Fruit fly (Drosophila melanogaster): ENCODE results near the gene Pex23.

Pex23 gene

DNA sequence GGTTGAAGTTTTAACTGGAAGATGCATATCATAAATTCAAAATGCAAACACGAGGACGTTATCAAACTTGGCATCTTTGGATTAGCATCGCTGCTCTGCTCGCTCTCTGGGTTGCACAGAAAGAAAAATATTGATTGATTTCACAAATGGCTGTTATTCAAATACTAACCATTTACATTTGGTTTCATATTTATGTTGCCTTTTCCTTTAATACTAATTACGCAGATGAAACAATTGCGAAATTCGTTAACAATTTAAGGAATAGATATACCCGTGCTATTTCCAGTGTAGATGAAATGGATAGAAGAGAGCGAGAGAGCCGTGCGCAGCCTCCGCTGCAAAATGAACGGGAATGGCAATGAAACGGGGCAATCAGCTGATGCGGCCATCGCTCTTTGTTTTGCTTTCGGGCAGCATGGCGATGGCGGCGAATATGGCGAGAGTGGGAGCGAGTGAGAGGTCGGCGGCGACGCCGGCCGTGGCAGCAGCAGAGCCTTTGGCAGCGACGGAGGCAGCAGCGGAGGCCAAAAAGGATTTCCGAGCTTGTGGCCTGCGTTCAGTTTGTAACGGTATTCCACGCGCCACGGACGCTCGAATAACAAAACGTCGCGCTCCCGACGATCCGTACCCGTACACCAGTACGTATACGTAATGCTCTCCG, 54.3 kb downstream of the Pex23 start, which contains the start of gene rdgC (continued):
- TF ChIP-seq CG1647 (GFP tag; optimal IDR thresholded peaks at IDR 0.05) (peak; percentile 96), usp (GFP tag; optimal IDR thresholded peaks at IDR 0.05) (no peak), CG31388 (GFP tag; optimal IDR thresholded peaks at IDR 0.05) (peak; percentile 91), Hr51 (GFP tag; optimal IDR thresholded peaks at IDR 0.05) (peak; percentile 91 to 97), ind (GFP tag; optimal IDR thresholded peaks at IDR 0.05) (peak; percentile 97), rib (GFP tag; IDR thresholded peaks at IDR 0.05) (peak; percentile 90), CG11560 (tag; IDR thresholded peaks at IDR 0.05) (peak; percentile 83), CG30020 (tag; optimal IDR thresholded peaks at IDR 0.05) (peak; percentile 54), Spps (tag; optimal IDR thresholded peaks at IDR 0.05) (peak; percentile 40), eve (GFP tag; optimal IDR thresholded peaks at IDR 0.05) (no peak), lov (optimal IDR thresholded peaks at IDR 0.05) (no peak), lov (GFP tag; IDR thresholded peaks at IDR 0.05) (peak; percentile 91), repo (GFP tag; optimal IDR thresholded peaks at IDR 0.05) (peak; percentile 95), CG17912 (GFP tag; optimal IDR thresholded peaks at IDR 0.05) (peak; percentile 83), pzg (GFP tag; optimal IDR thresholded peaks at IDR 0.05) (peak; percentile 17), croc (GFP tag; conservative IDR thresholded peaks at IDR 0.05) (peak; percentile 87), exex (tag; optimal IDR thresholded peaks at IDR 0.05) (peak; percentile 86), cas (GFP tag; IDR thresholded peaks at IDR 0.05) (peak; percentile 87), inv (GFP tag; IDR thresholded peaks at IDR 0.05; ENCODE audit: partially characterized antibody) (no peak), ro (GFP tag; IDR thresholded peaks at IDR 0.05) (peak; percentile 82), CG15601 (tag; optimal IDR thresholded peaks at IDR 0.05) (peak; percentile 85), CG10366 (GFP tag; IDR thresholded peaks at IDR 0.05) (peak; percentile 96), Adf1 (GFP tag; IDR thresholded peaks at IDR 0.05) (peak; percentile 99), B-H2 (GFP tag; optimal IDR thresholded peaks at IDR 0.05) (peak; percentile 66), HLH54F (GFP tag; optimal IDR thresholded peaks at IDR 0.05) (peak; percentile 94), CG7556 (GFP tag; optimal IDR thresholded peaks at IDR 0.05) (peak; percentile 95), CG4730 (GFP tag; IDR thresholded peaks at IDR 0.05) (peak; percentile 96), gfzf (GFP tag; optimal IDR thresholded peaks at IDR 0.05) (peak; percentile 9), Ssrp (tag; optimal IDR thresholded peaks at IDR 0.05) (peak; percentile 91), CG18599 (GFP tag; optimal IDR thresholded peaks at IDR 0.05) (peak; percentile 98), Gug (GFP tag; IDR thresholded peaks at IDR 0.05) (peak; percentile 91), CTCF (GFP tag; optimal IDR thresholded peaks at IDR 0.05) (peak; percentile 62), CG4854 (GFP tag; optimal IDR thresholded peaks at IDR 0.05) (peak; percentile 94), BtbVII (GFP tag; optimal IDR thresholded peaks at IDR 0.05) (peak; percentile 96), ewg (GFP tag; optimal IDR thresholded peaks at IDR 0.05) (peak; percentile 96), luna (GFP tag; optimal IDR thresholded peaks at IDR 0.05) (peak; percentile 86), h (optimal IDR thresholded peaks at IDR 0.05) (no peak), CG16779 (GFP tag; IDR thresholded peaks at IDR 0.05) (peak; percentile 89), Lhr (GFP tag; optimal IDR thresholded peaks at IDR 0.05) (peak; percentile 70), slbo (GFP tag; IDR thresholded peaks at IDR 0.05) (peak; percentile 97), NFAT (GFP tag; IDR thresholded peaks at IDR 0.05) (peak; percentile 93), pb (GFP tag; optimal IDR thresholded peaks at IDR 0.05) (peak; percentile 94), Nf-YC (tag; optimal IDR thresholded peaks at IDR 0.05) (peak; percentile 68), CG6813 (GFP tag; optimal IDR thresholded peaks at IDR 0.05) (peak; percentile 94), dmrt11E (tag; optimal IDR thresholded peaks at IDR 0.05) (peak; percentile 36), ab (GFP tag; optimal IDR thresholded peaks at IDR 0.05) (peak; percentile 33), p53 (GFP tag; optimal IDR thresholded peaks at IDR 0.05) (peak; percentile 89), org-1 (GFP tag; optimal IDR thresholded peaks at IDR 0.05) (peak; percentile 95), schlank (tag; optimal IDR thresholded peaks at IDR 0.05) (peak; percentile 90), ac (GFP tag; optimal IDR thresholded peaks at IDR 0.05) (peak; percentile 22), sc (optimal IDR thresholded peaks at IDR 0.05) (no peak), sc (GFP tag; optimal IDR thresholded peaks at IDR 0.05) (peak; percentile 83)
